Worm (Caenorhabditis elegans) whole organism, L4 larva: ENCODE data around the gene F53B7.4.

Experiments
- F26F4.8 ChIP-seq: fragments of 200-800 bp; sonication (Bioruptor generic); conservative IDR thresholded peaks from 2 replicates; pipeline ENCODE4 v1.3.6; 2022; ENCODE audit warnings: missing genetic modification characterization, missing compliant biosample characterization
- F49E8.2 ChIP-seq: sonication (generic microtip); optimal IDR thresholded peaks from 2 replicates; lab custom pipeline; 2016; ENCODE audit warnings: missing compliant biosample characterization, mild to moderate bottlenecking, missing genetic modification characterization, borderline replicate concordance
- Y48G9A.11 ChIP-seq: fragments of 200-800 bp; sonication (Bioruptor generic); IDR thresholded peaks from 2 replicates; pipeline ENCODE4 v1.3.6; 2022; ENCODE audit warnings: missing genetic modification reagents, missing genetic modification characterization, missing compliant biosample characterization
- Y75B8A.6 ChIP-seq: fragments of 200-800 bp; sonication (Bioruptor generic); IDR thresholded peaks from 2 replicates; pipeline ENCODE4 v1.3.6; 2022; ENCODE audit warnings: missing genetic modification reagents, missing genetic modification characterization, missing compliant biosample characterization
- ZK546.5 ChIP-seq, 2 experiments: sonication (generic microtip); optimal IDR thresholded peaks; 2 replicates each; lab custom pipeline; 2017; ENCODE audit warnings: missing biosample characterization in 2 of 2, missing genetic modification characterization in 2 of 2
- aha-1 ChIP-seq: fragments of 150-350 bp; peaks from one replicate; lab custom pipeline; 2014; ENCODE audit warnings: missing biosample characterization, missing genetic modification characterization
- aly-2 ChIP-seq: sonication (generic microtip); optimal IDR thresholded peaks from 2 replicates; lab custom pipeline; 2018; ENCODE audit warnings: missing biosample characterization, missing genetic modification characterization
- attf-4 ChIP-seq: sonication (generic microtip); optimal IDR thresholded peaks from 3 replicates; lab custom pipeline; 2017; ENCODE audit warnings: missing biosample characterization, missing genetic modification characterization
- ceh-20 ChIP-seq: fragments of 200-800 bp; sonication (Bioruptor generic); IDR thresholded peaks from 2 replicates; pipeline ENCODE4 v1.3.6; 2022; ENCODE audit warnings: missing genetic modification reagents, missing genetic modification characterization, missing compliant biosample characterization
- ceh-28 ChIP-seq: fragments of 150-350 bp; optimal IDR thresholded peaks from 2 replicates; lab custom pipeline; 2014; ENCODE audit warnings: missing biosample characterization, missing genetic modification reagents, missing genetic modification characterization
- ceh-32 ChIP-seq: sonication (generic microtip); optimal IDR thresholded peaks from 2 replicates; lab custom pipeline; 2016; ENCODE audit warnings: mild to moderate bottlenecking, missing genetic modification characterization, missing compliant biosample characterization; ENCODE audit not compliant: poor library complexity
- ceh-82 ChIP-seq: sonication (generic microtip); optimal IDR thresholded peaks from 2 replicates; lab custom pipeline; 2017; ENCODE audit warnings: missing biosample characterization, missing genetic modification characterization
- ces-1 ChIP-seq: fragments of 150-350 bp; sonication (generic microtip); optimal IDR thresholded peaks from 4 replicates; lab custom pipeline; 2014; ENCODE audit warnings: missing biosample characterization, missing genetic modification reagents, missing genetic modification characterization
- cey-2 ChIP-seq: sonication (generic microtip); optimal IDR thresholded peaks from 3 replicates; lab custom pipeline; 2017; ENCODE audit warnings: missing genetic modification characterization, mild to moderate bottlenecking, missing compliant biosample characterization, antibody characterized with exemption, borderline replicate concordance; ENCODE audit not compliant: insufficient read depth
- daf-16 ChIP-seq, 3 experiments: sonication (generic microtip); optimal IDR thresholded peaks; 2 replicates each; lab custom pipeline; 2016 to 2017; ENCODE audit warnings: missing genetic modification characterization in 3 of 3, missing genetic modification reagents in 3 of 3, mild to moderate bottlenecking in 2 of 3, missing compliant biosample characterization in 2 of 3, missing biosample characterization in 1 of 3, moderate library complexity in 1 of 3
- dmd-6 ChIP-seq: fragments of 200-800 bp; sonication (Bioruptor generic); IDR thresholded peaks from 2 replicates; pipeline ENCODE4 v1.3.6; 2022; ENCODE audit warnings: missing genetic modification reagents, missing genetic modification characterization, missing compliant biosample characterization
- dmd-9 ChIP-seq: fragments of 200-800 bp; sonication (Bioruptor generic); IDR thresholded peaks from 2 replicates; pipeline ENCODE4 v1.3.6; 2022; ENCODE audit warnings: missing genetic modification reagents, missing genetic modification characterization, missing compliant biosample characterization
- dpl-1 ChIP-seq: fragments of 150-350 bp; optimal IDR thresholded peaks from 2 replicates; lab custom pipeline; 2014; ENCODE audit warnings: missing biosample characterization, missing genetic modification reagents, missing genetic modification characterization
- dve-1 ChIP-seq: sonication (generic microtip); optimal IDR thresholded peaks from 2 replicates; lab custom pipeline; 2017; ENCODE audit warnings: antibody characterized with exemption, mild to moderate bottlenecking, missing genetic modification characterization, missing compliant biosample characterization; ENCODE audit not compliant: insufficient read depth
- egl-43 ChIP-seq: fragments of 200-800 bp; sonication (Bioruptor generic); IDR thresholded peaks from 2 replicates; pipeline ENCODE4 v1.3.6; 2022; ENCODE audit warnings: missing genetic modification reagents, missing genetic modification characterization, missing compliant biosample characterization
- fos-1 ChIP-seq: fragments of 150-350 bp; optimal IDR thresholded peaks from 2 replicates; lab custom pipeline; 2014; ENCODE audit warnings: missing biosample characterization, missing genetic modification characterization
- hlh-11 ChIP-seq: fragments of 200-800 bp; sonication (Bioruptor generic); optimal IDR thresholded peaks from 2 replicates; lab custom pipeline; 2018; ENCODE audit warnings: mild to moderate bottlenecking, missing genetic modification characterization, missing compliant biosample characterization
- hlh-30 ChIP-seq: sonication (generic microtip); optimal IDR thresholded peaks from 2 replicates; lab custom pipeline; 2017; ENCODE audit warnings: antibody characterized with exemption, mild to moderate bottlenecking, missing genetic modification characterization, missing compliant biosample characterization; ENCODE audit not compliant: insufficient read depth
- hmg-1.1 ChIP-seq: fragments of 200-800 bp; sonication (Bioruptor generic); IDR thresholded peaks from 2 replicates; pipeline ENCODE4 v1.3.6; 2022; ENCODE audit warnings: missing genetic modification reagents, missing genetic modification characterization, missing compliant biosample characterization
- lim-7 ChIP-seq: fragments of 200-800 bp; sonication (Bioruptor generic); IDR thresholded peaks from 2 replicates; pipeline ENCODE4 v1.3.6; 2022; ENCODE audit warnings: missing genetic modification characterization, missing compliant biosample characterization
- lin-15B ChIP-seq: fragments of 150-350 bp; sonication (generic microtip); optimal IDR thresholded peaks from 3 replicates; lab custom pipeline; 2014; ENCODE audit warnings: missing biosample characterization, missing genetic modification characterization
- lin-29 ChIP-seq: fragments of 200-800 bp; sonication (Bioruptor generic); IDR thresholded peaks from 2 replicates; pipeline ENCODE4 v1.3.6; 2022; ENCODE audit warnings: missing genetic modification reagents, missing genetic modification characterization, missing compliant biosample characterization
- lin-38 ChIP-seq: fragments of 200-800 bp; sonication (Bioruptor generic); IDR thresholded peaks from 2 replicates; pipeline ENCODE4 v1.3.6; 2022; ENCODE audit warnings: missing genetic modification reagents, missing genetic modification characterization, missing compliant biosample characterization
- lir-3 ChIP-seq: sonication (generic microtip); optimal IDR thresholded peaks from 2 replicates; lab custom pipeline; 2016; ENCODE audit warnings: mild to moderate bottlenecking, missing genetic modification characterization, missing compliant biosample characterization
- mdl-1 ChIP-seq, 2 experiments: fragments of 150-350 bp in 1 of 2; sonication (generic microtip) in 1 of 2; optimal IDR thresholded peaks; 2 replicates each; lab custom pipeline; 2014 to 2017; ENCODE audit warnings: missing biosample characterization in 2 of 2, missing genetic modification characterization in 2 of 2
- mdt-29 ChIP-seq: fragments of 200-800 bp; sonication (Bioruptor generic); IDR thresholded peaks from 2 replicates; pipeline ENCODE4 v1.3.6; 2022; ENCODE audit warnings: missing genetic modification reagents, missing genetic modification characterization, missing compliant biosample characterization
- mep-1 ChIP-seq: fragments of 150-350 bp; sonication (generic microtip); optimal IDR thresholded peaks from 3 replicates; lab custom pipeline; 2014; ENCODE audit warnings: missing biosample characterization, missing genetic modification characterization
- nhr-111 ChIP-seq: fragments of 200-800 bp; sonication (Bioruptor generic); optimal IDR thresholded peaks from 2 replicates; lab custom pipeline; 2018; ENCODE audit warnings: mild to moderate bottlenecking, missing genetic modification characterization, missing compliant biosample characterization
- nhr-41 ChIP-seq: fragments of 200-800 bp; sonication (Bioruptor generic); IDR thresholded peaks from 2 replicates; pipeline ENCODE4 v1.3.6; 2022; ENCODE audit warnings: missing genetic modification reagents, missing genetic modification characterization, missing compliant biosample characterization
- nhr-42 ChIP-seq: fragments of 200-800 bp; sonication (Bioruptor generic); IDR thresholded peaks from 2 replicates; pipeline ENCODE4 v1.3.6; 2022; ENCODE audit warnings: missing genetic modification characterization, missing compliant biosample characterization
- nhr-76 ChIP-seq: fragments of 150-350 bp; optimal IDR thresholded peaks from 2 replicates; lab custom pipeline; 2014; ENCODE audit warnings: missing biosample characterization, missing genetic modification characterization
- nhr-77 ChIP-seq: fragments of 150-350 bp; optimal IDR thresholded peaks from 2 replicates; lab custom pipeline; 2014; ENCODE audit warnings: missing biosample characterization, missing genetic modification characterization
- rbr-2 ChIP-seq: sonication (generic microtip); optimal IDR thresholded peaks from 2 replicates; lab custom pipeline; 2016; ENCODE audit warnings: missing genotype, missing genetic modification characterization, missing compliant biosample characterization
- set-16 ChIP-seq: fragments of 200-800 bp; sonication (Bioruptor generic); IDR thresholded peaks from 2 replicates; pipeline ENCODE4 v1.3.6; 2022; ENCODE audit warnings: missing genetic modification reagents, missing genetic modification characterization, missing compliant biosample characterization
- snpc-1.2 ChIP-seq: fragments of 200-800 bp; sonication (Bioruptor generic); IDR thresholded peaks from 2 replicates; pipeline ENCODE4 v1.3.6; 2022; ENCODE audit warnings: missing genetic modification reagents, missing genetic modification characterization, missing compliant biosample characterization
- tra-1 ChIP-seq: fragments of 200-800 bp; sonication (Bioruptor generic); IDR thresholded peaks from 2 replicates; pipeline ENCODE4 v1.3.6; 2022; ENCODE audit warnings: missing genetic modification reagents, missing genetic modification characterization, missing compliant biosample characterization
- unc-62 ChIP-seq, 3 experiments: fragments of 150-350 bp in 1 of 3; sonication (generic microtip); optimal IDR thresholded peaks in 2 of 3; peaks in 1 of 3; 1 replicate in 1 of 3; 2 replicates in 2 of 3; lab custom pipeline; 2014 to 2017; ENCODE audit warnings: missing biosample characterization in 3 of 3, missing genetic modification characterization in 3 of 3, missing genetic modification reagents in 3 of 3, missing genotype in 1 of 3
- zfp-2 ChIP-seq: sonication (generic microtip); optimal IDR thresholded peaks from 2 replicates; lab custom pipeline; 2016; ENCODE audit warnings: mild to moderate bottlenecking, missing genetic modification characterization, missing compliant biosample characterization
- zip-2 ChIP-seq: fragments of 150-350 bp; optimal IDR thresholded peaks from 2 replicates; lab custom pipeline; 2014; ENCODE audit warnings: missing biosample characterization, missing genetic modification characterization

Gene F53B7.4

DNA sequence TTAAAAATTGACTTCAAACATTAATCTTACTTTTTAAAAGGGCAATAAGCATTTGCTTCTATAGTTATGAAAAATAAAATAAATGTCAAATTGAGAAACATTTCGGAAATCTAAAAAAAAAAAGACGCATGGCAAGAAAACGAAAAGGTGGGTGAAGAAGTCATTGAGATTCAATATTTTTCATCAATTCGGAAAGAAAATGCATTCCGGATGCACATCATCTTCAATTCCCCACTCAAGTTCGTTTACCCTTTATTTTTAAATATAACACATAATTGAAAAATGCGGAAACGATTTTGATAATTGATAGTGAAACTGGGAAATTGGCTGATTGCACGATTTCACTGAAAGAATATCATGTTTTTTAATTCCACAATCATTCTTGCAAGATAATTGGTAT, at the start of gene F53B7.4:
F53B7.4 (minus strand) TSS at position 101 of the 400 bp plus-strand sequence.
- no peak for TF ChIP-seq ceh-20 (GFP tag; lab: Robert Waterston, UW)
- TF ChIP-seq lin-38 = no peak
- no peak for TF ChIP-seq set-16 (GFP tag; lab: Robert Waterston, UW)
- no peak for TF ChIP-seq tra-1 (GFP tag; lab: Robert Waterston, UW)
- TF ChIP-seq ceh-32 (tag; lab: Kevin White, UChicago) = no peak
- no peak for TF ChIP-seq nhr-77 (tag; lab: Kevin White, UChicago)
- no peak for TF ChIP-seq ZK546.5 (tag; optimal IDR thresholded peaks at IDR 0.05; lab: Kevin White, UChicago)
- TF ChIP-seq, all 104 proteins: peak for 0

DNA sequence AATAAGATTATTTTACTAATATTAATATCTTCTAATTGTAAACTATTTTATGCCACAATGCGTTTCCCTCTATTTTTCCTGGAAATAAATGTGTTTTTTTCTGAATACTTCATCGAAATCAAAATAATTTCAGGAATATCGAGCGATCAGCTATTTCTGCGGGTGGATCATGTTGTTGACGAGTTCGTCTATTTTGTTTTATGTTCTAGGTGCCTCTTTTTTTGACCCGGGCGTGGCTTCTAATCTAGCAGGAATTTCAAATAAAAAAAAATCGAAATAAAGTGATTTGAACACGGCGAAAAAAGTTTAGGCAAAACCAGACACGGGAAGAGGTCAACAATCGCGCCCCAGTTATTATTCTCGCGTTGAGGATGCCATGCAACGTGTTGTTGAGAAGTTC, 49.6 kb upstream of the F53B7.4 start, which contains the start of gene T04C12.33:
T04C12.33 (plus strand) TSS at position 301 of the 400 bp plus-strand sequence.
- TF ChIP-seq lir-3 (tag; lab: Kevin White, UChicago) (no peak), aha-1 (peak; percentile 88)

DNA sequence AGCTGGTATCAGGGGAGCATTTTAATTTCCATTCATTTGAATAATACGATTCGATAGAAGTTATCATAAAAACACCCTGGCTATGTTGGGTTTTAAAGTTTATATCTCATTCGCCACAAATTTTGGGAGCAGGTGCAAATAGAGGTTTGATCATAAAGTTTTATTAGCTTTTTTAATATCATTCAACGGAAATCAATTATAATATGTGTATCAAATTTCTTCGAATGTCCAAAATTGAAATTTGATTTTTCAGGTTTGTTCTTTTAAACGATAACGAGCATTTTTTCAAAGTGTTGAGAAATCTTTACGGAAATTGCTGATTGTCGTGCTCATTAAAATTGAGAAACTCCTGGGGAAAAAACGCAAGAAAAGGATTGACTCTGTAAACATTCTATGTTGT, 46.3 kb upstream of the F53B7.4 start, which contains the start of gene srh-74:
srh-74 (minus strand) TSS at position 101 of the 400 bp plus-strand sequence.
- TF ChIP-seq mdt-29 (GFP tag; lab: Robert Waterston, UW) (no peak), lin-38 (no peak), nhr-76 (no peak), zfp-2 (tag; lab: Kevin White, UChicago) (no peak), ceh-28 (tag; lab: Kevin White, UChicago) (no peak), attf-4 (tag; lab: Kevin White, UChicago) (no peak), fos-1 (tag; lab: Kevin White, UChicago) (no peak), Y48G9A.11 (GFP tag; lab: Robert Waterston, UW) (no peak), dve-1 (tag; lab: Kevin White, UChicago) (no peak), daf-16 (GFP tag; optimal IDR thresholded peaks at IDR 0.05; lab: Kevin White, UChicago) (no peak), daf-16 (tag; optimal IDR thresholded peaks at IDR 0.05; lab: Kevin White, UChicago) (no peak), snpc-1.2 (GFP tag; lab: Robert Waterston, UW) (no peak), dmd-9 (GFP tag; lab: Robert Waterston, UW) (no peak), hmg-1.1 (GFP tag; lab: Robert Waterston, UW) (no peak), dmd-6 (GFP tag; lab: Robert Waterston, UW) (no peak), ceh-82 (tag; lab: Kevin White, UChicago) (no peak), Y75B8A.6 (GFP tag; lab: Robert Waterston, UW) (no peak), rbr-2 (tag; lab: Kevin White, UChicago) (no peak)

DNA sequence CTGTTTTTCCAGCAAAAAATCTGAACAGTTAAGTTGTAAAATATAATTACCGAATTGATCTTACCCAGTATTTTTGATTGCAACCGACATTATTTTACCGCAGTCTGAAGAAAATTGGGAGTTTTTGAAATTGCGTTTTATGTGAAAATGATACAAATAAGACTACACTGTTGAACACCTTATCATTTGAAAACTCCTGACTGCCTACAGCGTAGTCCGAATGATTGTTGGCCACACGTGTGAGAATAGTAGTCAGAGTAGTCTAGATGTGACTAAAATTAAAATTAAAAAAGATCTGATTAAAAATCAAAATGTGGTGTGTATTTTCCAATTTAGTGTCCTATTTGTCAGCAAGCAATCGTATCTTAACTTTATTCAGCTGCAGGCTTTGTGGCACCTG, 44.4 kb upstream of the F53B7.4 start, which contains the start of gene dhs-18:
dhs-18 (minus strand) TSS at position 104 of the 400 bp plus-strand sequence.
- peak in 1 of 2 experiments; percentile 66 for TF ChIP-seq unc-62 (GFP tag; optimal IDR thresholded peaks at IDR 0.05 in 1 of 2; lab: Kevin White, UChicago)
- TF ChIP-seq unc-62 (tag; optimal IDR thresholded peaks at IDR 0.05; lab: Kevin White, UChicago) = no peak
- TF ChIP-seq cey-2 (tag; lab: Kevin White, UChicago) = no peak
- peak; percentile 46 for TF ChIP-seq dmd-6 (GFP tag; lab: Robert Waterston, UW)
- TF ChIP-seq egl-43 (GFP tag; lab: Robert Waterston, UW) = no peak
- TF ChIP-seq nhr-41 (GFP tag; lab: Robert Waterston, UW) = no peak
- TF ChIP-seq hlh-11 = peak; percentile 11
- no peak for TF ChIP-seq lin-15B
- no peak for TF ChIP-seq nhr-111 (GFP tag; lab: Kevin White, UChicago)
- peak; percentile 67 for TF ChIP-seq nhr-77 (tag; lab: Kevin White, UChicago)
- no peak for TF ChIP-seq dpl-1 (GFP tag; lab: Kevin White, UChicago)
- no peak for TF ChIP-seq lim-7 (GFP tag; lab: Robert Waterston, UW)
- TF ChIP-seq mdl-1 (tag; optimal IDR thresholded peaks at IDR 0.05; lab: Kevin White, UChicago) = peak in 1 of 2 experiments; percentile 53
- TF ChIP-seq nhr-42 (GFP tag; lab: Robert Waterston, UW) = no peak
- peak; percentile 9 for TF ChIP-seq dve-1 (tag; lab: Kevin White, UChicago)
- no peak for TF ChIP-seq F26F4.8
- TF ChIP-seq hlh-30 (tag; lab: Kevin White, UChicago) = peak; percentile 23
- no peak for TF ChIP-seq lin-29 (GFP tag; lab: Robert Waterston, UW)
- TF ChIP-seq ces-1 (GFP tag; lab: Kevin White, UChicago) = no peak
- no peak for TF ChIP-seq mdt-29 (GFP tag; lab: Robert Waterston, UW)
- TF ChIP-seq mep-1 (tag; lab: Kevin White, UChicago) = no peak
- TF ChIP-seq zip-2 (tag; lab: Kevin White, UChicago) = no peak
- no peak for TF ChIP-seq set-16 (GFP tag; lab: Robert Waterston, UW)
- TF ChIP-seq F49E8.2 (tag; lab: Kevin White, UChicago) = no peak
- no peak for TF ChIP-seq ceh-82 (tag; lab: Kevin White, UChicago)
- TF ChIP-seq aly-2 (tag; lab: Kevin White, UChicago) = no peak
